Worm (Caenorhabditis elegans) whole organism, L2 larva: ENCODE results near the gene Y54E2A.8.

ENCODE experiments used
- lin-13 ChIP-seq: fragments of 150-350 bp; optimal IDR thresholded peaks from 2 replicates; lab custom pipeline; 2014; ENCODE audit warnings: missing biosample characterization, missing genetic modification reagents, missing genetic modification characterization
- skn-1 ChIP-seq: sonication (generic microtip); optimal IDR thresholded peaks from 2 replicates; lab custom pipeline; 2017; ENCODE audit warnings: missing biosample characterization, missing genetic modification characterization
- unc-62 ChIP-seq: fragments of 150-350 bp; optimal IDR thresholded peaks from 2 replicates; lab custom pipeline; 2014; ENCODE audit warnings: missing biosample characterization, missing genetic modification reagents, missing genetic modification characterization

DNA sequence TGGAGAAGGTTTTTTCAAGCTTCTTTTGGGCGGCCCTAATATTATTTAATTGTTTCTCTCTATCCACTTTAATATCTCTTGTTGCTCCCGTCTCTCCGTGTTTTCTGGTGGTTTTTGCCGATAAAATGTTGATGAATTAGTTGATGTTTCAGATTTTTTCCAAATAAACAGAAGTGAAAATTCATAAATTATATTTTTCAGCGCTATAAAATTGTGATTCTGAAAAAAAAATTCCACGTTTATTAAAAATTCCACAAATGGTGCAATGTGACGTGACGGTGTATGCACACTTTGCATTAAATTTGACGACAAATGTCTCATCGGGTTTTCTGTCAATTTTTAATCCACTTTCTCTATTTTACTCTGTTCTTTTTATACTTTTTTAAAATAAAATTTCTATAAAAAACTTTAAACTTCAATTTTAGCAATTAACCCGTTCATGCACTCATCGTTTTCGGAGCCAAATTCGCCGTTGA is 19.9 kb downstream of the Y54E2A.8 start, which contains the start of gene tbc-20:
- TF ChIP-seq skn-1 (tag; lab: Kevin White, UChicago) = no peak
- no peak for TF ChIP-seq unc-62
- peak; percentile 20 for TF ChIP-seq lin-13
